Worm (Caenorhabditis elegans) whole organism, young adult: ENCODE measurements around the gene selt-1.1.

Experiments used
- B0035.1 ChIP-seq: sonication (generic microtip); optimal IDR thresholded peaks from 2 replicates; lab custom pipeline; 2016; ENCODE audit warnings: missing genetic modification characterization, mild to moderate bottlenecking, missing compliant biosample characterization, missing genotype, missing genetic modification reagents
- B0261.1 ChIP-seq: sonication (generic microtip); optimal IDR thresholded peaks from 2 replicates; lab custom pipeline; 2016; ENCODE audit warnings: mild to moderate bottlenecking, missing genetic modification characterization, moderate library complexity, missing compliant biosample characterization
- C06A6.2 ChIP-seq: fragments of 200-800 bp; sonication (Bioruptor generic); conservative IDR thresholded peaks from 2 replicates; pipeline ENCODE4 v1.3.6; 2022; ENCODE audit warnings: missing genetic modification characterization, missing compliant biosample characterization
- D2030.7 ChIP-seq: fragments of 200-800 bp; sonication (Bioruptor generic); IDR thresholded peaks from 2 replicates; pipeline ENCODE4 v1.3.6; 2022; ENCODE audit warnings: missing genetic modification reagents, missing genetic modification characterization, missing compliant biosample characterization
- F37B4.10 ChIP-seq: fragments of 200-800 bp; sonication (Bioruptor generic); IDR thresholded peaks from 2 replicates; pipeline ENCODE4 v1.3.6; 2022; ENCODE audit warnings: missing genetic modification characterization, missing compliant biosample characterization
- F52B5.7 ChIP-seq: sonication (generic microtip); optimal IDR thresholded peaks from 2 replicates; lab custom pipeline; 2016; ENCODE audit warnings: mild to moderate bottlenecking, missing genetic modification characterization, missing compliant biosample characterization
- T07F8.4 ChIP-seq: sonication (generic microtip); optimal IDR thresholded peaks from 2 replicates; lab custom pipeline; 2016; ENCODE audit warnings: mild to moderate bottlenecking, missing genetic modification characterization, moderate library complexity, missing compliant biosample characterization
- akir-1 ChIP-seq: fragments of 200-800 bp; sonication (Bioruptor generic); optimal IDR thresholded peaks from 2 replicates; lab custom pipeline; 2018; ENCODE audit warnings: mild to moderate bottlenecking, missing genetic modification characterization, moderate library complexity, missing compliant biosample characterization
- attf-3 ChIP-seq: fragments of 200-800 bp; sonication (Bioruptor generic); conservative IDR thresholded peaks from 2 replicates; pipeline ENCODE4 v1.3.6; 2022; ENCODE audit warnings: missing genetic modification reagents, missing genetic modification characterization, missing compliant biosample characterization
- attf-5 ChIP-seq: fragments of 200-800 bp; sonication (Bioruptor generic); optimal IDR thresholded peaks from 2 replicates; lab custom pipeline; 2018; ENCODE audit warnings: mild to moderate bottlenecking, missing genetic modification characterization, missing compliant biosample characterization
- cebp-1 ChIP-seq, 2 experiments: fragments of 200-800 bp in 1 of 2; sonication (Bioruptor generic) in 1 of 2; sonication (generic microtip) in 1 of 2; IDR thresholded peaks in 1 of 2; optimal IDR thresholded peaks in 1 of 2; 2 replicates each; pipeline versions ENCODE4 v1.3.6 to Lab custom; 2017 to 2022; ENCODE audit warnings: missing compliant biosample characterization in 2 of 2, missing genetic modification characterization in 2 of 2, mild to moderate bottlenecking in 1 of 2, missing genetic modification reagents in 1 of 2, moderate library complexity in 1 of 2
- cebp-2 ChIP-seq: fragments of 200-800 bp; sonication (Bioruptor generic); IDR thresholded peaks from 2 replicates; pipeline ENCODE4 v1.3.6; 2022; ENCODE audit warnings: missing genetic modification characterization, missing compliant biosample characterization
- chd-7 ChIP-seq: sonication (generic microtip); optimal IDR thresholded peaks from 2 replicates; lab custom pipeline; 2016; ENCODE audit warnings: mild to moderate bottlenecking, missing genetic modification characterization, moderate library complexity, missing compliant biosample characterization
- die-1 ChIP-seq: sonication (generic microtip); optimal IDR thresholded peaks from 2 replicates; lab custom pipeline; 2016; ENCODE audit warnings: missing genotype, mild to moderate bottlenecking, missing genetic modification characterization, missing compliant biosample characterization
- dox-1 ChIP-seq: fragments of 200-800 bp; sonication (Bioruptor generic); IDR thresholded peaks from 2 replicates; pipeline ENCODE4 v1.3.6; 2022; ENCODE audit warnings: missing genetic modification reagents, missing genetic modification characterization, missing compliant biosample characterization
- egl-18 ChIP-seq: fragments of 200-800 bp; sonication (Bioruptor generic); IDR thresholded peaks from 2 replicates; pipeline ENCODE4 v1.3.6; 2022; ENCODE audit warnings: missing genetic modification reagents, missing genetic modification characterization, missing compliant biosample characterization
- egl-44 ChIP-seq: fragments of 200-800 bp; sonication (Bioruptor generic); IDR thresholded peaks from 2 replicates; pipeline ENCODE4 v1.3.6; 2022; ENCODE audit warnings: missing genetic modification reagents, missing genetic modification characterization, missing compliant biosample characterization
- egrh-3 ChIP-seq: fragments of 200-800 bp; sonication (Bioruptor generic); IDR thresholded peaks from 2 replicates; pipeline ENCODE4 v1.3.6; 2022; ENCODE audit warnings: missing genetic modification reagents, missing genetic modification characterization, missing compliant biosample characterization
- gei-17 ChIP-seq: fragments of 200-800 bp; sonication (Bioruptor generic); optimal IDR thresholded peaks from 2 replicates; lab custom pipeline; 2018; ENCODE audit warnings: mild to moderate bottlenecking, missing genetic modification characterization, missing compliant biosample characterization
- hmg-20 ChIP-seq: fragments of 200-800 bp; sonication (Bioruptor generic); IDR thresholded peaks from 2 replicates; pipeline ENCODE4 v1.3.6; 2022; ENCODE audit warnings: missing genetic modification reagents, missing genetic modification characterization, missing compliant biosample characterization
- lin-35 ChIP-seq, 3 experiments: fragments of 150-350 bp in 2 of 3; sonication (generic microtip) in 1 of 3; optimal IDR thresholded peaks; 2 replicates each; lab custom pipeline; 2014 to 2018; ENCODE audit warnings: missing biosample characterization in 3 of 3, missing genetic modification characterization in 3 of 3, missing genetic modification reagents in 3 of 3
- lin-40 ChIP-seq: sonication (generic microtip); optimal IDR thresholded peaks from 2 replicates; lab custom pipeline; 2016; ENCODE audit warnings: missing genetic modification characterization, mild to moderate bottlenecking, missing compliant biosample characterization, missing genotype, missing genetic modification reagents
- lir-1 ChIP-seq: fragments of 200-800 bp; sonication (Bioruptor generic); conservative IDR thresholded peaks from 2 replicates; pipeline ENCODE4 v1.3.6; 2022; ENCODE audit warnings: missing genetic modification reagents, missing genetic modification characterization, missing compliant biosample characterization
- lsy-27 ChIP-seq: sonication (generic microtip); optimal IDR thresholded peaks from 2 replicates; lab custom pipeline; 2017; ENCODE audit warnings: missing genetic modification characterization, mild to moderate bottlenecking, missing compliant biosample characterization, antibody characterized with exemption, missing genotype, borderline replicate concordance; ENCODE audit not compliant: insufficient read depth
- mcd-1 ChIP-seq: fragments of 200-800 bp; sonication (Bioruptor generic); IDR thresholded peaks from 2 replicates; pipeline ENCODE4 v1.3.6; 2022; ENCODE audit warnings: missing genetic modification reagents, missing genetic modification characterization, missing compliant biosample characterization
- mel-28 ChIP-seq: sonication (generic microtip); optimal IDR thresholded peaks from 2 replicates; lab custom pipeline; 2016; ENCODE audit warnings: borderline replicate concordance, mild to moderate bottlenecking, missing genetic modification characterization, missing compliant biosample characterization
- pha-4 ChIP-seq: fragments of 150-350 bp; sonication (generic microtip); optimal IDR thresholded peaks from 2 replicates; lab custom pipeline; 2014; ENCODE audit warnings: missing biosample characterization, missing genetic modification reagents, missing genetic modification characterization
- rcor-1 ChIP-seq: fragments of 200-800 bp; sonication (Bioruptor generic); IDR thresholded peaks from 2 replicates; pipeline ENCODE4 v1.3.6; 2022; ENCODE audit warnings: missing genetic modification reagents, missing genetic modification characterization, missing compliant biosample characterization
- rec-8 ChIP-seq, 2 experiments: sonication (generic microtip); optimal IDR thresholded peaks; 2 replicates each; lab custom pipeline; 2016; ENCODE audit warnings: mild to moderate bottlenecking in 2 of 2, missing genetic modification characterization in 2 of 2, missing genetic modification reagents in 2 of 2, missing genotype in 2 of 2, missing biosample characterization in 1 of 2, missing compliant biosample characterization in 1 of 2, moderate library complexity in 1 of 2
- unc-62 ChIP-seq: fragments of 150-350 bp; optimal IDR thresholded peaks from 2 replicates; lab custom pipeline; 2014; ENCODE audit warnings: missing biosample characterization, missing genetic modification reagents, missing genetic modification characterization
- xnd-1 ChIP-seq: sonication (generic microtip); optimal IDR thresholded peaks from 2 replicates; lab custom pipeline; 2016; ENCODE audit warnings: missing genotype, missing genetic modification reagents, missing genetic modification characterization, missing compliant biosample characterization
- zfh-2 ChIP-seq: fragments of 200-800 bp; sonication (Bioruptor generic); conservative IDR thresholded peaks from 2 replicates; pipeline ENCODE4 v1.3.6; 2022; ENCODE audit warnings: missing genetic modification reagents, missing genetic modification characterization, missing compliant biosample characterization
- ztf-26 ChIP-seq: sonication (generic microtip); optimal IDR thresholded peaks from 2 replicates; lab custom pipeline; 2017; ENCODE audit warnings: missing genetic modification characterization, missing compliant biosample characterization

Gene selt-1.1

ce11 chrX:11591620-11592019, 45.3 kb upstream of the selt-1.1 start, which contains the start of gene F52D10.2:
TSS of gene F52D10.2 (minus strand) at chrX:11591720.
- no peak for TF ChIP-seq dox-1 (GFP tag; lab: Robert Waterston, UW)
- TF ChIP-seq B0261.1 = no peak
- TF ChIP-seq die-1 (tag; lab: Kevin White, UChicago) = no peak
- no peak for TF ChIP-seq akir-1 (GFP tag; lab: Kevin White, UChicago)
- no peak for TF ChIP-seq attf-3 (GFP tag; lab: Robert Waterston, UW)
- no peak for TF ChIP-seq unc-62 (GFP tag; lab: Kevin White, UChicago)
- no peak for TF ChIP-seq chd-7

DNA sequence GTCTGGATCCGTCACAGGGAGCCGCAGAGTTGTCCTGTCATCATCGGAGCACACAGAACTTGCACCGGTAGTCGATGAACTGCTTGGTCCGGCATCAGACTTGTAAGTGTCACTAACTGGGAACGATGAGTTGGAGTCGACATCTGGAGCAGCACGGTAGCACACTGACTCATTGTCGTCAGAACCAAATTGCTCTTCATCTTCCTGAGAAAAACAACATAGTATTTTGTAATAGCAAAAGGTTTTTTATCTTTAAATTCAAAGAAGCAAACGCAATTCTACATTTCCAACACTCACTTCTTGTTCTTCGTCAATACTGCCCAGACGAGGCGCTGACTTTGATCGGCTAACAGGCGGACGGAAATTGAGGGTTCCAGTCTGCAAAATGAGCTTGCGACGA, 44.2 kb upstream of the selt-1.1 start:
- TF ChIP-seq lsy-27 = no peak
- TF ChIP-seq rec-8 (tag; optimal IDR thresholded peaks at IDR 0.05; lab: Kevin White, UChicago) = no peak
- no peak for TF ChIP-seq attf-5 (GFP tag; lab: Kevin White, UChicago)
- TF ChIP-seq ztf-26 (tag; lab: Kevin White, UChicago) = no peak
- TF ChIP-seq egl-44 = no peak
- no peak for TF ChIP-seq egl-18 (GFP tag; lab: Robert Waterston, UW)

DNA sequence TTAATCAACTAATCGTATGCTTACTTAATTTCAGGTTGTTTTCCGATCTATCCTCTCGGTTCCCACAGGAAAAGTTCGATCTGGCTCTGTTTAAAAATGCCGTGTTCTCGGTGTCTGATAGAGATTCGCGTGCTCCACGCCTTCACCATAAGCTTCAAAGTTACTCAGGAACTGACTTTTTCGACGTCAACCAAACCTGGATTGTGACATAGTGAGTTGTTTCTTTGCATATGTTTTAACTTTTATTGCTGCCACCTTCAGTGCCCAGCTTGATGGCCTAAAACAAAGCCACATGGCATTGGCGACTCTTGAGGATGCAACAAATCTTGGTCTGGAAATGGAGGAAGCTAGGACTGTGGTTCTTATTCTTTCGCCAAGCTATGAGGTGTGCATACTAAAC, 39.6 kb upstream of the selt-1.1 start:
- TF ChIP-seq gei-17 (GFP tag; lab: Kevin White, UChicago) = no peak
- no peak for TF ChIP-seq cebp-2
- no peak for TF ChIP-seq C06A6.2 (GFP tag; lab: Robert Waterston, UW)
- TF ChIP-seq lir-1 = no peak
- no peak for TF ChIP-seq F52B5.7 (tag; lab: Kevin White, UChicago)
- no peak for TF ChIP-seq xnd-1 (tag; lab: Kevin White, UChicago)

DNA sequence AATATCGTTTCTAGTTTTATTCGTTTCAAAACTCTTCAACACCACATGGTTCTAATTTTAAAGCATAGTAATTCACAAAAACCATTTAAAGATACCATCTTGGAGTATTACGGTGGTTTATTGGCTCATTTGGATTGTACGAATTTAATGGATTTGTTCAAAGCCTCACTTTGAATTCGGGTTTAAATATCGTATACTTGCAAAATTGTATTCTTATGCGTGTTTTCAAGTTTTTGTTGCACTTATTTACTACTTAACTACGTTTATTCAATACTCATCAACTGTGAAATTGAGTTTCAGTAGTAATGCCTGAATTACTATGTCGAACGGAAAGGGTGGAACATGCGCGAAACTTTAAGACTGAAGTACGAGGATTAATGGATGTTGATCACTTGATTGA, 39.1 kb upstream of the selt-1.1 start, which contains the start of gene abts-2:
TSS of gene abts-2 (plus strand) at position 301 of the 400 bp plus-strand sequence.
- TF ChIP-seq T07F8.4 (tag; lab: Kevin White, UChicago) (no peak), D2030.7 (GFP tag; lab: Robert Waterston, UW) (no peak), lin-40 (tag; lab: Kevin White, UChicago) (no peak)

- peak; percentile 86 for TF ChIP-seq zfh-2 (GFP tag; lab: Robert Waterston, UW)
- no peak for TF ChIP-seq unc-62 (GFP tag; lab: Kevin White, UChicago)
- peak; percentile 36; the same call in 1 of the 2 replicates for TF ChIP-seq egrh-3
These were observed 30.3 kb upstream of the selt-1.1 start for ce11 chrX:11576429-11577088.

ce11 chrX:11574167-11574566, 27.9 kb upstream of the selt-1.1 start:
- no peak for TF ChIP-seq hmg-20 (GFP tag; lab: Robert Waterston, UW)
- no peak for TF ChIP-seq mcd-1
- no peak for TF ChIP-seq rcor-1 (GFP tag; lab: Robert Waterston, UW)
- TF ChIP-seq F37B4.10 (GFP tag; lab: Robert Waterston, UW) = no peak
- no peak for TF ChIP-seq dox-1 (GFP tag; lab: Robert Waterston, UW)

DNA sequence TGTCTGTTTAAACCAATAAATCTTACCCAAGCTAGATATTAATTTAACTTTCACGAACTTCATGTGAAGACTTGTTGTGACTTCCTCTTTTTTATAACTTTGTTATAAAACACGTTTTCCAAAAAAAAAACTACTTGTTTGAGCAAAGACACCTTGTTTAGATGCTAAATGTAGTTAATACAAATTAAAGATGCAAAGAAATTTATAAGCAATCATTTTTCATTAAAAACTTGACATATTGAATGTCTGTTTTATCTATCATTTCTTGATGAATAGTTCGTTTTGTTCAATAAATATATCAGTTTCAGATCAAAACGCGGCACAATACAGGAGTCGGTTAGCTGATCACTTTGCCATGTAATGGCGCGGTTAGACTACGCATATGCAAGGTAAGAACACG, 25.9 kb upstream of the selt-1.1 start, which contains the start of gene frm-3:
TSS of gene frm-3 (plus strand) at position 301 of the 400 bp plus-strand sequence.
- TF ChIP-seq cebp-2 (no peak), cebp-1 (GFP tag; IDR thresholded peaks at IDR 0.05; lab: Robert Waterston, UW) (no peak), cebp-1 (tag; optimal IDR thresholded peaks at IDR 0.05; lab: Kevin White, UChicago) (no peak), attf-5 (GFP tag; lab: Kevin White, UChicago) (no peak), B0035.1 (tag; lab: Kevin White, UChicago) (no peak), lin-35 (GFP tag; optimal IDR thresholded peaks at IDR 0.05; lab: Kevin White, UChicago) (no peak), pha-4 (tag; lab: Kevin White, UChicago) (no peak), mel-28 (tag; lab: Kevin White, UChicago) (no peak)
